Fruit fly (Drosophila melanogaster) whole organism, adult: ENCODE results near the gene TpnC73F.
A peak's percentile ranks its signal among the peaks of the same experiment; 100 is the strongest.

ENCODE experiments used
- CG11617 ChIP-seq: fragments of 200-800 bp; sonication (Bioruptor generic); optimal IDR thresholded peaks from 2 replicates; lab custom pipeline; 2017; ENCODE audit warnings: mild to moderate bottlenecking, missing biosample characterization, missing genetic modification reagents, missing genetic modification characterization
- CG12768 ChIP-seq: fragments of 200-800 bp; sonication (Bioruptor generic); optimal IDR thresholded peaks from 2 replicates; lab custom pipeline; 2017; ENCODE audit warnings: missing biosample characterization, missing genetic modification characterization, mild to moderate bottlenecking, moderate library complexity, missing genetic modification reagents
- CG14711 ChIP-seq: fragments of 200-800 bp; sonication (Bioruptor generic); optimal IDR thresholded peaks from 2 replicates; lab custom pipeline; 2018; ENCODE audit warnings: missing biosample characterization, mild to moderate bottlenecking, missing genetic modification characterization, moderate library complexity
- CG1620 ChIP-seq: fragments of 200-800 bp; sonication (Bioruptor generic); optimal IDR thresholded peaks from 2 replicates; lab custom pipeline; 2016; ENCODE audit warnings: missing biosample characterization, missing genetic modification characterization
- CG33017 ChIP-seq: fragments of 200-800 bp; sonication (Bioruptor generic); optimal IDR thresholded peaks from 2 replicates; lab custom pipeline; 2018; ENCODE audit warnings: missing biosample characterization, mild to moderate bottlenecking, missing genetic modification characterization, moderate library complexity
- CG5204 ChIP-seq: fragments of 200-800 bp; sonication (Bioruptor generic); optimal IDR thresholded peaks from 2 replicates; lab custom pipeline; 2016; ENCODE audit warnings: missing biosample characterization, missing genetic modification characterization
- CG7045 ChIP-seq: fragments of 200-800 bp; sonication (Bioruptor generic); optimal IDR thresholded peaks from 2 replicates; lab custom pipeline; 2017; ENCODE audit warnings: missing biosample characterization, mild to moderate bottlenecking, missing genetic modification characterization
- CG7101 ChIP-seq: fragments of 200-800 bp; sonication (Bioruptor generic); optimal IDR thresholded peaks from 2 replicates; lab custom pipeline; 2018; ENCODE audit warnings: missing biosample characterization, mild to moderate bottlenecking, missing genetic modification characterization, moderate library complexity
- Clk ChIP-seq: fragments of 200-800 bp; sonication (Bioruptor generic); optimal IDR thresholded peaks from 2 replicates; lab custom pipeline; 2017; ENCODE audit warnings: missing biosample characterization, missing genetic modification characterization
- Crg-1 ChIP-seq: fragments of 200-800 bp; sonication (Bioruptor generic); optimal IDR thresholded peaks from 2 replicates; lab custom pipeline; 2016; ENCODE audit warnings: missing biosample characterization, missing genetic modification characterization
- Hr96 ChIP-seq: fragments of 200-800 bp; sonication (Bioruptor generic); optimal IDR thresholded peaks from 2 replicates; lab custom pipeline; 2016; ENCODE audit warnings: missing biosample characterization, missing genetic modification characterization
- Mnt ChIP-seq: fragments of 200-800 bp; sonication (Bioruptor generic); optimal IDR thresholded peaks from 2 replicates; lab custom pipeline; 2016; ENCODE audit warnings: missing biosample characterization, mild to moderate bottlenecking, missing genetic modification characterization
- bab1 ChIP-seq: fragments of 200-800 bp; sonication (Bioruptor generic); optimal IDR thresholded peaks from 3 replicates; lab custom pipeline; 2019; ENCODE audit warnings: missing biosample characterization, mild to moderate bottlenecking, missing genetic modification characterization, moderate library complexity
- cic ChIP-seq: fragments of 200-800 bp; sonication (Bioruptor generic); optimal IDR thresholded peaks from 2 replicates; lab custom pipeline; 2017; ENCODE audit warnings: missing biosample characterization, mild to moderate bottlenecking, missing genetic modification characterization, moderate library complexity
- cnc ChIP-seq, 2 experiments: fragments of >200 bp; optimal IDR thresholded peaks; 2 replicates each; lab custom pipeline; 2017
- kay ChIP-seq: fragments of 200-800 bp; sonication (Bioruptor generic); peaks from one replicate; lab custom pipeline; 2016; ENCODE audit warnings: missing biosample characterization, missing genetic modification characterization, borderline replicate concordance
- ovo ChIP-seq: fragments of 200-800 bp; sonication (Bioruptor generic); optimal IDR thresholded peaks from 2 replicates; lab custom pipeline; 2016; ENCODE audit warnings: missing biosample characterization, missing genetic modification characterization
- pad ChIP-seq: fragments of 200-800 bp; sonication (Bioruptor generic); optimal IDR thresholded peaks from 3 replicates; lab custom pipeline; 2017; ENCODE audit warnings: missing biosample characterization, missing genetic modification characterization, mild to moderate bottlenecking, moderate library complexity, missing genetic modification reagents
- tj ChIP-seq: fragments of 200-800 bp; sonication (Bioruptor generic); optimal IDR thresholded peaks from 3 replicates; lab custom pipeline; 2017; ENCODE audit warnings: missing biosample characterization, mild to moderate bottlenecking, missing genetic modification characterization, moderate library complexity
- toe ChIP-seq: fragments of 200-800 bp; sonication (Bioruptor generic); optimal IDR thresholded peaks from 2 replicates; lab custom pipeline; 2016; ENCODE audit warnings: missing biosample characterization, missing genetic modification characterization

The TpnC73F gene

dm6 chr3L:17007041-17007471, 38.8 kb upstream of the TpnC73F start:
- TF ChIP-seq toe (GFP tag; lab: Kevin White, UChicago) = no peak
- TF ChIP-seq CG11617 (GFP tag; lab: Kevin White, UChicago) = peak; percentile 7
- peak; percentile 92 for TF ChIP-seq cic (GFP tag; lab: Kevin White, UChicago)
- peak; percentile 54 for TF ChIP-seq Clk (GFP tag; lab: Kevin White, UChicago)
- TF ChIP-seq ovo (GFP tag; lab: Kevin White, UChicago) = peak; percentile 54
- peak; percentile 51 for TF ChIP-seq CG7045 (GFP tag; lab: Kevin White, UChicago)
- TF ChIP-seq Hr96 (GFP tag; lab: Kevin White, UChicago) = no peak
- TF ChIP-seq pad = peak; percentile 16
- no peak for TF ChIP-seq CG1620 (GFP tag; lab: Kevin White, UChicago)
- no peak for TF ChIP-seq CG7101 (tag; lab: Kevin White, UChicago)
- peak; percentile 82 for TF ChIP-seq Mnt (GFP tag; lab: Kevin White, UChicago)
- TF ChIP-seq CG14711 (tag; lab: Kevin White, UChicago) = no peak
- TF ChIP-seq tj (GFP tag; lab: Kevin White, UChicago) = peak; percentile 75
- peak; percentile 46 for TF ChIP-seq CG33017 (tag; lab: Kevin White, UChicago)
- TF ChIP-seq CG5204 (GFP tag; lab: Kevin White, UChicago) = no peak
- no peak for TF ChIP-seq cnc (optimal IDR thresholded peaks at IDR 0.05; lab: Kevin White, UChicago)
- TF ChIP-seq kay = peak; percentile 94
- peak; percentile 18 for TF ChIP-seq bab1
- no peak for TF ChIP-seq Crg-1 (GFP tag; lab: Kevin White, UChicago)
- TF ChIP-seq CG12768 (GFP tag; lab: Kevin White, UChicago) = peak; percentile 63

- TF ChIP-seq cic (GFP tag; lab: Kevin White, UChicago) (peak; percentile 7), CG11617 (GFP tag; lab: Kevin White, UChicago) (no peak), kay (peak; percentile 88), CG7045 (GFP tag; lab: Kevin White, UChicago) (no peak)
These were observed 38.4 kb upstream of the TpnC73F start for dm6 chr3L:17007496-17007895.

dm6 chr3L:17007945-17008344, 37.9 kb upstream of the TpnC73F start:
- TF ChIP-seq cnc (optimal IDR thresholded peaks at IDR 0.05; lab: Kevin White, UChicago) (peak in 1 of 2 experiments; percentile 19), CG12768 (GFP tag; lab: Kevin White, UChicago) (peak; percentile 75), cic (GFP tag; lab: Kevin White, UChicago) (no peak), CG11617 (GFP tag; lab: Kevin White, UChicago) (no peak), CG7101 (tag; lab: Kevin White, UChicago) (no peak)

dm6 chr3L:17008911-17009364, 36.9 kb upstream of the TpnC73F start:
- TF ChIP-seq CG33017 (tag; lab: Kevin White, UChicago) = peak; percentile 2
- no peak for TF ChIP-seq Mnt (GFP tag; lab: Kevin White, UChicago)
- peak; percentile 9 for TF ChIP-seq toe (GFP tag; lab: Kevin White, UChicago)
- peak; percentile 63 for TF ChIP-seq kay
- TF ChIP-seq tj (GFP tag; lab: Kevin White, UChicago) = peak; percentile 12
- no peak for TF ChIP-seq CG7101 (tag; lab: Kevin White, UChicago)
- TF ChIP-seq cic (GFP tag; lab: Kevin White, UChicago) = peak; percentile 47

- TF ChIP-seq Hr96 (GFP tag; lab: Kevin White, UChicago) (peak; percentile 78), bab1 (peak; percentile 74), CG5204 (GFP tag; lab: Kevin White, UChicago) (peak; percentile 53), toe (GFP tag; lab: Kevin White, UChicago) (no peak), pad (peak; percentile 91), tj (GFP tag; lab: Kevin White, UChicago) (peak; percentile 92), cic (GFP tag; lab: Kevin White, UChicago) (peak; percentile 99), Crg-1 (GFP tag; lab: Kevin White, UChicago) (peak; percentile 2), CG1620 (GFP tag; lab: Kevin White, UChicago) (peak; percentile 17), kay (no peak), cnc (optimal IDR thresholded peaks at IDR 0.05; lab: Kevin White, UChicago) (peak in 1 of 2 experiments; percentile 76), CG7101 (tag; lab: Kevin White, UChicago) (peak; percentile 44), CG14711 (tag; lab: Kevin White, UChicago) (no peak), Mnt (GFP tag; lab: Kevin White, UChicago) (peak; percentile 92), CG33017 (tag; lab: Kevin White, UChicago) (peak; percentile 69), ovo (GFP tag; lab: Kevin White, UChicago) (peak; percentile 82), CG7045 (GFP tag; lab: Kevin White, UChicago) (peak; percentile 53), CG11617 (GFP tag; lab: Kevin White, UChicago) (peak; percentile 28), CG12768 (GFP tag; lab: Kevin White, UChicago) (peak; percentile 92), Clk (GFP tag; lab: Kevin White, UChicago) (peak; percentile 38)
These were observed 36.0 kb upstream of the TpnC73F start for dm6 chr3L:17009715-17010491.
